Worm (Caenorhabditis elegans): Measurements from ENCODE around the gene tbx-2.

DNA sequence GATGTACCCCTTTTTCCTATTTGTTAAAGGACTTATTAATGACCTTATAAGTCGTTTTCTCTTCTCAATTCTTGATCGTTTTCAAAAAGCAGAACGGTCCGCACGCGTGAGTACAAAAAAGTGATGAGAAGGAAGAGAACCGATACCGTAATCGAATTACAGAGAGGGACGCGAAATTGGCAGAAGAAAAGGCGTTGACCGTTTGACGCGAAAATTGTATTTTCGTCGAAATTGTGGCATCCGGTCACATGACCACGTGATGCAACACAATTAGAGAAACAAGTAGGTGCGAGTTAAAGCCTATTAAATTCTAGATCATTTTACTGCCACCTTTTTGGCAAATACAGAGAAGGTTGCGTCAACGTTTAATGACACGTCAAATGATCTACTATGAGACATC is 8.1 kb upstream of the tbx-2 start:
- TF ChIP-seq pag-3 (tag; optimal IDR thresholded peaks at IDR 0.05; ENCODE audit: borderline replicate concordance) (no peak), gmeb-2 (tag; optimal IDR thresholded peaks at IDR 0.05) (no peak), unc-55 (GFP tag; optimal IDR thresholded peaks at IDR 0.05) (no peak), dve-1 (tag; optimal IDR thresholded peaks at IDR 0.05) (no peak), lin-11 (tag; optimal IDR thresholded peaks at IDR 0.05) (no peak), zip-5 (tag; optimal IDR thresholded peaks at IDR 0.05) (no peak), ceh-9 (tag; optimal IDR thresholded peaks at IDR 0.05) (no peak), nhr-11 (tag; optimal IDR thresholded peaks at IDR 0.05) (no peak), tbx-2 (tag; optimal IDR thresholded peaks at IDR 0.05) (no peak), nfya-1 (tag; optimal IDR thresholded peaks at IDR 0.05) (no peak)
